Worm (Caenorhabditis elegans) whole organism, mixed stage, embryonic: ENCODE data around the gene R08F11.1.

Source experiments
- lsy-2 ChIP-seq: fragments of 150-350 bp; optimal IDR thresholded peaks from 2 replicates; lab custom pipeline; 2014; ENCODE audit warnings: missing biosample characterization, missing genetic modification characterization
- mab-5 ChIP-seq: fragments of 150-350 bp; optimal IDR thresholded peaks from 2 replicates; lab custom pipeline; 2014; ENCODE audit warnings: missing biosample characterization, missing genetic modification characterization

DNA sequence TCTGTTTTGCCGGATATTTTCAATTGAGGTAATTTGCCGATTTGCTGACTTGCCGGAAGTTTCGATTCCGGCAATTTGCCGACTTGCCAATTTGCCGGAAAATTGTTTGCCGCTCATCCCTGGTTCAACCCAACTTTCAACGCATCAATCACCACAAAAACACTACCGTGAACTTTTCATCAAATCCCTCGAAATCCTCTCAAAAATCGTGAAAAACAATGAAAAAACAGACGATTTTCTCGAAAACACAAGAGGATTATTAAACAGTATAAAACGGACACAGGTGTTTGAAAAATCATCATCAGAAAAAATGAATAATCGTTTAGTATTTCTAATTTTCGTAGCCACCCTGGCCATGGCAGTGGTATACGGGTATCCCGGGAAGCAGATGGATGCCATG, 17.1 kb downstream of the R08F11.1 start, which contains the start of gene Y39H10A.1:
- no peak for TF ChIP-seq mab-5 (tag; lab: Kevin White, UChicago)
- no peak for TF ChIP-seq lsy-2 (tag; lab: Kevin White, UChicago)
